Worm (Caenorhabditis elegans): ENCODE measurements around the gene Y45F10C.2.

- no peak for TF ChIP-seq tab-1 (GFP tag; IDR thresholded peaks at IDR 0.05)
- TF ChIP-seq med-1 (GFP tag; optimal IDR thresholded peaks at IDR 0.05; ENCODE audit: insufficient read depth) = no peak
Observed at ce11 chrIV:13619203-13619602, 43.3 kb downstream of the Y45F10C.2 start, which contains the start of gene C08F11.3.
